Worm (Caenorhabditis elegans) whole organism, early embryonic: ENCODE data around the gene asns-2.

Experiments
- B0310.2 ChIP-seq: sonication (generic microtip); optimal IDR thresholded peaks from 2 replicates; lab custom pipeline; 2016; ENCODE audit warnings: mild to moderate bottlenecking, missing genetic modification characterization, missing compliant biosample characterization
- ama-1 ChIP-seq: fragments of 150-350 bp; optimal IDR thresholded peaks from 2 replicates; lab custom pipeline; 2014
- ceh-36 ChIP-seq: sonication (generic microtip); optimal IDR thresholded peaks from 2 replicates; lab custom pipeline; 2016; ENCODE audit warnings: missing genetic modification characterization, inconsistent platforms, missing compliant biosample characterization
- flt-1 ChIP-seq: fragments of 200-800 bp; sonication (Bioruptor generic); IDR thresholded peaks from 2 replicates; pipeline ENCODE4 v1.3.6; 2022; ENCODE audit warnings: missing genetic modification characterization, missing compliant biosample characterization
- hmbx-1 ChIP-seq: sonication (generic microtip); optimal IDR thresholded peaks from 2 replicates; lab custom pipeline; 2016; ENCODE audit warnings: mild to moderate bottlenecking, missing genetic modification characterization, missing compliant biosample characterization
- scrt-1 ChIP-seq: fragments of 200-800 bp; sonication (Bioruptor generic); IDR thresholded peaks from 2 replicates; pipeline ENCODE4 v1.3.6; 2022; ENCODE audit warnings: missing genetic modification characterization, missing compliant biosample characterization
- tbx-37 ChIP-seq: fragments of 200-800 bp; sonication (Bioruptor generic); conservative IDR thresholded peaks from 2 replicates; pipeline ENCODE4 v1.3.6; 2022; ENCODE audit warnings: missing genetic modification reagents, missing genetic modification characterization, missing compliant biosample characterization

ce11 chrX:8741629-8742170, 9.0 kb downstream of the asns-2 start:
- no peak for TF ChIP-seq scrt-1 (GFP tag; lab: Robert Waterston, UW)
- no peak for TF ChIP-seq ama-1 (lab: Kevin White, UChicago)
- no peak for TF ChIP-seq hmbx-1 (tag; lab: Kevin White, UChicago)
- no peak for TF ChIP-seq tbx-37
- no peak for TF ChIP-seq B0310.2
- TF ChIP-seq flt-1 (GFP tag; lab: Robert Waterston, UW): no peak
- no peak for TF ChIP-seq ceh-36 (tag; lab: Kevin White, UChicago)
